Worm (Caenorhabditis elegans): ENCODE data around the gene Y67A10A.3.

ce11 chrIV:14377850-14378249 lies 43.6 kb upstream of the Y67A10A.3 start:
- TF ChIP-seq lin-13 (tag; optimal IDR thresholded peaks at IDR 0.05) (no peak), elt-1 (tag; optimal IDR thresholded peaks at IDR 0.05; ENCODE audit: borderline replicate concordance, insufficient read depth) (no peak), snpc-4 (tag; optimal IDR thresholded peaks at IDR 0.05) (no peak), elt-3 (tag; optimal IDR thresholded peaks at IDR 0.05) (no peak), nhr-28 (tag; optimal IDR thresholded peaks at IDR 0.05) (no peak), ztf-11 (tag; optimal IDR thresholded peaks at IDR 0.05) (no peak), nhr-12 (tag; optimal IDR thresholded peaks at IDR 0.05) (no peak), unc-39 (tag; optimal IDR thresholded peaks at IDR 0.05) (no peak), ceh-43 (GFP tag; optimal IDR thresholded peaks at IDR 0.05) (no peak), M03D4.4 (tag; optimal IDR thresholded peaks at IDR 0.05) (no peak), zip-8 (tag; optimal IDR thresholded peaks at IDR 0.05) (no peak), nhr-76 (tag; optimal IDR thresholded peaks at IDR 0.05) (no peak), drap-1 (GFP tag; optimal IDR thresholded peaks at IDR 0.05) (no peak), nhr-237 (tag; optimal IDR thresholded peaks at IDR 0.05) (no peak)

All from whole organism, mixed stage, embryonic.